Comparison of ENCODE assay signal across 6 worm cellular contexts in the genomic region with DNA sequence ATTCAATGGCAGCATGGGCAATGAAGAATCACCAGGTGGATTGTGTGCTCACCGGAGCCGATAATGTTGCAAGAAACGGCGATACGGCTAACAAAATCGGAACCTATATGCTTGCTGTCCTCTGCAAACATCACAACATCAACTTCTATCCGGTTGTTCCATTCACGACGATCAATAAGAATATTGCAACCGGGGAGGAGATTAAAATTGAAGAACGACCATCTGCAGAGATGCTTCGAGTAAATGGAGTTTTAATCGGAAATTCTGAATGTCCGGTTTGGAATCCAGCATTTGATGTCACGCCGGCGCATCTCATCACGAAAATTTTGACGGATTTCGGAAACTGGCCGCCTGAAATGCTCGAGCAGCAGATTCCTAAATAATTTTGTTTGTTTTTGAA.
TF ChIP-seq lines count a peak whose summit lies in the region.

No protein-coding gene starts in this region.

TF ChIP-seq in whole organism, L1 larva, 84 proteins besides CTCF, POLR2A, EP300 and RAD21 (continues in another document):
- TF ChIP-seq Y116A8C.19 (tag; optimal IDR thresholded peaks at IDR 0.05; lab: Kevin White, UChicago; ENCODE audit: borderline replicate concordance), result no peak
- peak; percentile 48 for TF ChIP-seq ceh-63 (GFP tag; optimal IDR thresholded peaks at IDR 0.05; lab: Kevin White, UChicago)
- peak; percentile 44 for TF ChIP-seq nhr-71 (tag; optimal IDR thresholded peaks at IDR 0.05; lab: Kevin White, UChicago)
- TF ChIP-seq ztf-11 (tag; optimal IDR thresholded peaks at IDR 0.05; lab: Kevin White, UChicago), result no peak
- TF ChIP-seq lsy-2 (tag; optimal IDR thresholded peaks at IDR 0.05; lab: Kevin White, UChicago), result peak in 1 of 2 experiments; percentile 19
- TF ChIP-seq aly-2 (tag; optimal IDR thresholded peaks at IDR 0.05; lab: Kevin White, UChicago), result peak; percentile 84
- TF ChIP-seq nhr-47 (tag; optimal IDR thresholded peaks at IDR 0.05; lab: Kevin White, UChicago), result no peak
- TF ChIP-seq efl-1 (optimal IDR thresholded peaks at IDR 0.05; lab: Kevin White, UChicago), result no peak
- peak in 1 of 2 experiments; percentile 81 for TF ChIP-seq efl-1 (GFP tag; optimal IDR thresholded peaks at IDR 0.05 in 1 of 2; lab: Kevin White, UChicago)
- peak; percentile 93 for TF ChIP-seq ama-1 (optimal IDR thresholded peaks at IDR 0.05; lab: Kevin White, UChicago)
- TF ChIP-seq ceh-90 (tag; optimal IDR thresholded peaks at IDR 0.05; lab: Kevin White, UChicago), result no peak
- TF ChIP-seq unc-98 (GFP tag; IDR thresholded peaks at IDR 0.05; lab: Robert Waterston, UW), result no peak
- peak; percentile 19 for TF ChIP-seq snu-23 (GFP tag; optimal IDR thresholded peaks at IDR 0.05; lab: Kevin White, UChicago)
- TF ChIP-seq fkh-10 (GFP tag; optimal IDR thresholded peaks at IDR 0.05; lab: Kevin White, UChicago), result no peak

TF ChIP-seq in whole organism, L2 larva, 48 proteins besides CTCF, POLR2A, EP300 and RAD21:
- no peak for TF ChIP-seq nhr-12 (tag; optimal IDR thresholded peaks at IDR 0.05; lab: Kevin White, UChicago)
- peak; percentile 79 for TF ChIP-seq ama-1 (optimal IDR thresholded peaks at IDR 0.05; lab: Kevin White, UChicago)
- TF ChIP-seq crh-2 (tag; optimal IDR thresholded peaks at IDR 0.05; lab: Kevin White, UChicago), result peak; percentile 3

TF ChIP-seq in whole organism, L3 larva, 47 proteins besides CTCF, POLR2A, EP300 and RAD21:
- no peak for TF ChIP-seq fos-1 (tag; optimal IDR thresholded peaks at IDR 0.05; lab: Kevin White, UChicago)
- peak; percentile 15 for TF ChIP-seq elt-2 (tag; optimal IDR thresholded peaks at IDR 0.05; lab: Kevin White, UChicago)
- TF ChIP-seq ama-1 (optimal IDR thresholded peaks at IDR 0.05; lab: Kevin White, UChicago), result peak; percentile 84
- no peak for TF ChIP-seq nhr-237 (tag; optimal IDR thresholded peaks at IDR 0.05; lab: Kevin White, UChicago)
TF ChIP-seq in whole organism, L3 larva: peak in this region for 2.

TF ChIP-seq in whole organism, L4 larva, 104 proteins besides CTCF, POLR2A, EP300 and RAD21 (continues in another document):
- TF ChIP-seq ceh-28 (tag; optimal IDR thresholded peaks at IDR 0.05; lab: Kevin White, UChicago), result no peak
- no peak for TF ChIP-seq ZK337.2 (GFP tag; IDR thresholded peaks at IDR 0.05; lab: Robert Waterston, UW)
- no peak for TF ChIP-seq ctbp-1 (GFP tag; IDR thresholded peaks at IDR 0.05; lab: Robert Waterston, UW)
- no peak for TF ChIP-seq ceh-44 (GFP tag; IDR thresholded peaks at IDR 0.05; lab: Robert Waterston, UW)
- no peak for TF ChIP-seq dpl-1 (GFP tag; optimal IDR thresholded peaks at IDR 0.05; lab: Kevin White, UChicago)
- TF ChIP-seq madf-5 (GFP tag; IDR thresholded peaks at IDR 0.05; lab: Robert Waterston, UW), result no peak
- TF ChIP-seq Y5F2A.4 (GFP tag; optimal IDR thresholded peaks at IDR 0.05; lab: Kevin White, UChicago), result no peak
- 0 out of 2 replicates have a peak, but pooled peaks have one; percentile 30 for TF ChIP-seq arid-1 (GFP tag; conservative IDR thresholded peaks at IDR 0.05; lab: Robert Waterston, UW)
- TF ChIP-seq fkh-10 (GFP tag; optimal IDR thresholded peaks at IDR 0.05; lab: Kevin White, UChicago), result no peak
- TF ChIP-seq hif-1 (tag; optimal IDR thresholded peaks at IDR 0.05; lab: Kevin White, UChicago), result no peak
- no peak for TF ChIP-seq lin-29 (GFP tag; IDR thresholded peaks at IDR 0.05; lab: Robert Waterston, UW)
- TF ChIP-seq pqm-1 (tag; optimal IDR thresholded peaks at IDR 0.05; lab: Kevin White, UChicago), result no peak
- TF ChIP-seq dmd-6 (GFP tag; IDR thresholded peaks at IDR 0.05; lab: Robert Waterston, UW), result no peak
- no peak for TF ChIP-seq mxl-3 (GFP tag; optimal IDR thresholded peaks at IDR 0.05; lab: Kevin White, UChicago)
- no peak for TF ChIP-seq F37D6.2 (tag; optimal IDR thresholded peaks at IDR 0.05; lab: Kevin White, UChicago)
- no peak for TF ChIP-seq lin-39 (tag; optimal IDR thresholded peaks at IDR 0.05; lab: Kevin White, UChicago)
- TF ChIP-seq T20F7.1 (GFP tag; optimal IDR thresholded peaks at IDR 0.05; lab: Kevin White, UChicago), result no peak
- no peak for TF ChIP-seq lin-1 (GFP tag; IDR thresholded peaks at IDR 0.05; lab: Robert Waterston, UW)
- no peak for TF ChIP-seq nhr-41 (GFP tag; IDR thresholded peaks at IDR 0.05; lab: Robert Waterston, UW)
- no peak for TF ChIP-seq cey-2 (tag; optimal IDR thresholded peaks at IDR 0.05; lab: Kevin White, UChicago; ENCODE audit: borderline replicate concordance, insufficient read depth)
- no peak for TF ChIP-seq daf-8 (GFP tag; IDR thresholded peaks at IDR 0.05; lab: Robert Waterston, UW)
- TF ChIP-seq hlh-30 (tag; optimal IDR thresholded peaks at IDR 0.05; lab: Kevin White, UChicago; ENCODE audit: insufficient read depth), result no peak
- TF ChIP-seq F44E2.7 (GFP tag; IDR thresholded peaks at IDR 0.05; lab: Robert Waterston, UW), result no peak

TF ChIP-seq in whole organism, early embryonic, 17 proteins besides CTCF, POLR2A, EP300 and RAD21:
- TF ChIP-seq sea-1 (GFP tag; conservative IDR thresholded peaks at IDR 0.05; lab: Robert Waterston, UW) (peak; percentile 62; the same call in 1 of the 2 replicates), flt-1 (GFP tag; IDR thresholded peaks at IDR 0.05; lab: Robert Waterston, UW) (no peak)

TF ChIP-seq in whole organism, young adult, 124 proteins besides CTCF, POLR2A, EP300 and RAD21 (continues in another document):
- TF ChIP-seq hlh-12 (tag; optimal IDR thresholded peaks at IDR 0.05; lab: Kevin White, UChicago) (no peak), ztf-22 (GFP tag; optimal IDR thresholded peaks at IDR 0.05; lab: Kevin White, UChicago) (peak; percentile 5), atf-7 (tag; optimal IDR thresholded peaks at IDR 0.05; lab: Kevin White, UChicago) (peak; percentile 18), Y95B8A.8 (GFP tag; IDR thresholded peaks at IDR 0.05; lab: Robert Waterston, UW) (0 out of 2 replicates have a peak, but pooled peaks have one; percentile 40), ama-1 (optimal IDR thresholded peaks at IDR 0.05; lab: Kevin White, UChicago) (peak; percentile 68), ama-1 (GFP tag; optimal IDR thresholded peaks at IDR 0.05; lab: Kevin White, UChicago) (peak in 1 of 2 experiments; percentile 80), nhr-179 (tag; optimal IDR thresholded peaks at IDR 0.05; lab: Kevin White, UChicago) (no peak), unc-130 (GFP tag; optimal IDR thresholded peaks at IDR 0.05; lab: Kevin White, UChicago) (no peak), attf-6 (GFP tag; IDR thresholded peaks at IDR 0.05; lab: Robert Waterston, UW) (peak; percentile 57), lin-54 (GFP tag; optimal IDR thresholded peaks at IDR 0.05; lab: Kevin White, UChicago) (peak; percentile 27), ekl-4 (GFP tag; IDR thresholded peaks at IDR 0.05; lab: Robert Waterston, UW) (peak; percentile 58), snpc-4 (GFP tag; optimal IDR thresholded peaks at IDR 0.05; lab: Kevin White, UChicago) (no peak), snpc-4 (tag; optimal IDR thresholded peaks at IDR 0.05; lab: Kevin White, UChicago) (peak in 1 of 4 experiments; percentile 28), ztf-26 (tag; optimal IDR thresholded peaks at IDR 0.05; lab: Kevin White, UChicago) (peak; percentile 9), B0336.3 (GFP tag; IDR thresholded peaks at IDR 0.05; lab: Robert Waterston, UW) (peak; percentile 82), ZK185.1 (tag; optimal IDR thresholded peaks at IDR 0.05; lab: Kevin White, UChicago; ENCODE audit: poor library complexity, severe bottlenecking) (peak; percentile 30), nhr-120 (GFP tag; IDR thresholded peaks at IDR 0.05; lab: Robert Waterston, UW) (no peak), cebp-2 (GFP tag; IDR thresholded peaks at IDR 0.05; lab: Robert Waterston, UW) (0 out of 2 replicates have a peak, but pooled peaks have one; percentile 35), nfya-2 (GFP tag; IDR thresholded peaks at IDR 0.05; lab: Robert Waterston, UW) (no peak), snpc-1.1 (tag; optimal IDR thresholded peaks at IDR 0.05; lab: Kevin White, UChicago; ENCODE audit: insufficient read depth) (no peak), lin-26 (GFP tag; IDR thresholded peaks at IDR 0.05; lab: Robert Waterston, UW) (no peak), snpc-3.4 (tag; optimal IDR thresholded peaks at IDR 0.05; lab: Kevin White, UChicago) (no peak), Y53F4B.3 (GFP tag; IDR thresholded peaks at IDR 0.05; lab: Robert Waterston, UW) (no peak), nhr-90 (tag; optimal IDR thresholded peaks at IDR 0.05; lab: Kevin White, UChicago) (peak; percentile 6), attf-5 (GFP tag; optimal IDR thresholded peaks at IDR 0.05; lab: Kevin White, UChicago) (peak; percentile 14), sea-2 (GFP tag; IDR thresholded peaks at IDR 0.05; lab: Robert Waterston, UW) (no peak), tbp1 (GFP tag; optimal IDR thresholded peaks at IDR 0.05; lab: Kevin White, UChicago) (peak; percentile 53), K12H6.12 (tag; optimal IDR thresholded peaks at IDR 0.05; lab: Kevin White, UChicago) (no peak), F57C9.4 (tag; optimal IDR thresholded peaks at IDR 0.05; lab: Kevin White, UChicago) (peak; percentile 4), ztf-18 (tag; optimal IDR thresholded peaks at IDR 0.05; lab: Kevin White, UChicago) (no peak), athp-1 (tag; optimal IDR thresholded peaks at IDR 0.05; lab: Kevin White, UChicago) (peak; percentile 82), F55B11.4 (tag; optimal IDR thresholded peaks at IDR 0.05; lab: Kevin White, UChicago; ENCODE audit: borderline replicate concordance, insufficient read depth) (no peak), nhr-27 (tag; optimal IDR thresholded peaks at IDR 0.05; lab: Kevin White, UChicago) (no peak), T07F8.4 (tag; optimal IDR thresholded peaks at IDR 0.05; lab: Kevin White, UChicago) (peak; percentile 34), D2030.7 (GFP tag; IDR thresholded peaks at IDR 0.05; lab: Robert Waterston, UW) (peak; percentile 45), madf-8 (GFP tag; conservative IDR thresholded peaks at IDR 0.05; lab: Robert Waterston, UW) (no peak), F10E7.11 (tag; optimal IDR thresholded peaks at IDR 0.05; lab: Kevin White, UChicago) (peak; percentile 22), chd-7 (tag; optimal IDR thresholded peaks at IDR 0.05; lab: Kevin White, UChicago) (peak; percentile 57), madf-6 (GFP tag; IDR thresholded peaks at IDR 0.05; lab: Robert Waterston, UW) (peak; percentile 64), F57A8.1 (GFP tag; optimal IDR thresholded peaks at IDR 0.05; lab: Kevin White, UChicago) (no peak), aptf-3 (GFP tag; IDR thresholded peaks at IDR 0.05; lab: Robert Waterston, UW) (no peak), let-526 (GFP tag; IDR thresholded peaks at IDR 0.05; lab: Robert Waterston, UW) (no peak), madf-3 (GFP tag; IDR thresholded peaks at IDR 0.05; lab: Robert Waterston, UW) (peak; percentile 58; the same call in 1 of the 2 replicates), nfyb-1 (GFP tag; IDR thresholded peaks at IDR 0.05; lab: Robert Waterston, UW) (0 out of 2 replicates have a peak, but pooled peaks have one; percentile 27), lsl-1 (GFP tag; optimal IDR thresholded peaks at IDR 0.05; lab: Kevin White, UChicago) (peak; percentile 30)
